Worm (Caenorhabditis elegans) whole organism, late embryonic: ENCODE data around the gene idpp-6.

Experiments used
- T23F11.4 ChIP-seq: fragments of 200-800 bp; sonication (Bioruptor generic); optimal IDR thresholded peaks from 2 replicates; lab custom pipeline; 2018; ENCODE audit warnings: mild to moderate bottlenecking, missing genetic modification characterization, missing compliant biosample characterization
- ahr-1 ChIP-seq: sonication (generic microtip); optimal IDR thresholded peaks from 2 replicates; lab custom pipeline; 2016; ENCODE audit warnings: missing genetic modification characterization, missing compliant biosample characterization
- ama-1 ChIP-seq: fragments of 150-350 bp; optimal IDR thresholded peaks from 2 replicates; lab custom pipeline; 2014
- fkh-10 ChIP-seq: fragments of 150-350 bp; optimal IDR thresholded peaks from 2 replicates; lab custom pipeline; 2014; ENCODE audit warnings: missing biosample characterization, missing genetic modification reagents, missing genetic modification characterization
- hlh-8 ChIP-seq: sonication (generic microtip); optimal IDR thresholded peaks from 2 replicates; lab custom pipeline; 2016; ENCODE audit warnings: missing genotype, missing genetic modification characterization, missing compliant biosample characterization
- nhr-11 ChIP-seq: fragments of 150-350 bp; optimal IDR thresholded peaks from 2 replicates; lab custom pipeline; 2014; ENCODE audit warnings: missing biosample characterization, missing genetic modification characterization
- ref-2 ChIP-seq: sonication (generic microtip); optimal IDR thresholded peaks from 2 replicates; lab custom pipeline; 2016; ENCODE audit warnings: missing genetic modification characterization, missing compliant biosample characterization
- rnt-1 ChIP-seq: sonication (generic microtip); optimal IDR thresholded peaks from 2 replicates; lab custom pipeline; 2016; ENCODE audit warnings: missing genetic modification characterization, missing compliant biosample characterization

DNA sequence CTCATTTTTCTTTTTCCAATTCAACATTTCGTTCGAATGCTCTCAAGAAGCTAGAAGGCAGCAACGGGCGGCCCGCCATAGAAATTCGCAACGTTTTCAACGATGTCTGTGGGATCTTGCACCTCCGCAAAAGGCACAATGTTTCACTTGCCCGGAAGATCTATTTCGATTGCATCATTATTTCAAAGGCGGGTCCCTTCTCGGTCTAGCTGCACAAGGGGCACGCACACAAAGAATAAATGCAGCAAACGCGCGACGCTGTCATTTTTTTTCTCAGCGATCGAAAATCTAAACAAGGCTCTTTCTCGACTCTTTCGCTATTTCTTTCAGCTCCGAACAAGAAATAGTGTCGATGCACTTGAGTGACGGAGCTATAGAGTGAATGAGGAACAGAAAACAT lies 38.0 kb upstream of the idpp-6 start:
- TF ChIP-seq T23F11.4 (no peak), rnt-1 (tag; lab: Kevin White, UChicago) (no peak), ama-1 (no peak), nhr-11 (tag; lab: Kevin White, UChicago) (no peak), ahr-1 (tag; lab: Kevin White, UChicago) (no peak), fkh-10 (GFP tag; lab: Kevin White, UChicago) (no peak), ref-2 (no peak), hlh-8 (no peak)
